Worm (Caenorhabditis elegans) whole organism, L4 larva: ENCODE data around the gene jmjd-4.

Experiments
- F10B5.3 ChIP-seq: sonication (generic microtip); optimal IDR thresholded peaks from 2 replicates; lab custom pipeline; 2016; ENCODE audit warnings: mild to moderate bottlenecking, missing genetic modification characterization, missing compliant biosample characterization
- F44E2.7 ChIP-seq: fragments of 200-800 bp; sonication (Bioruptor generic); IDR thresholded peaks from 2 replicates; pipeline ENCODE4 v2.1.2; 2022; ENCODE audit warnings: missing genetic modification characterization, missing compliant biosample characterization
- F49E8.2 ChIP-seq: sonication (generic microtip); optimal IDR thresholded peaks from 2 replicates; lab custom pipeline; 2016; ENCODE audit warnings: missing compliant biosample characterization, mild to moderate bottlenecking, missing genetic modification characterization, borderline replicate concordance
- T26A8.4 ChIP-seq: fragments of 200-800 bp; sonication (Bioruptor generic); IDR thresholded peaks from 2 replicates; pipeline ENCODE4 v1.3.6; 2022; ENCODE audit warnings: missing genetic modification characterization, missing compliant biosample characterization
- Y105C5A.15 ChIP-seq: fragments of 200-800 bp; sonication (Bioruptor generic); IDR thresholded peaks from 2 replicates; pipeline ENCODE4 v1.3.6; 2022; ENCODE audit warnings: missing genetic modification characterization, missing compliant biosample characterization
- Y5F2A.4 ChIP-seq: fragments of 200-800 bp; sonication (Bioruptor generic); optimal IDR thresholded peaks from 2 replicates; lab custom pipeline; 2018; ENCODE audit warnings: mild to moderate bottlenecking, missing genetic modification characterization, missing compliant biosample characterization
- ZK337.2 ChIP-seq: fragments of 200-800 bp; sonication (Bioruptor generic); IDR thresholded peaks from 2 replicates; pipeline ENCODE4 v1.3.6; 2022; ENCODE audit warnings: missing genetic modification reagents, missing genetic modification characterization, missing compliant biosample characterization
- aha-1 ChIP-seq: fragments of 150-350 bp; peaks from one replicate; lab custom pipeline; 2014; ENCODE audit warnings: missing biosample characterization, missing genetic modification characterization
- ama-1 ChIP-seq: fragments of 150-350 bp; optimal IDR thresholded peaks from 2 replicates; lab custom pipeline; 2014; ENCODE audit warnings: inconsistent platforms, mixed read lengths
- daf-16 ChIP-seq, 3 experiments: sonication (generic microtip); optimal IDR thresholded peaks; 2 replicates each; lab custom pipeline; 2016 to 2017; ENCODE audit warnings: missing genetic modification characterization in 3 of 3, missing genetic modification reagents in 3 of 3, mild to moderate bottlenecking in 2 of 3, missing compliant biosample characterization in 2 of 3, missing biosample characterization in 1 of 3, moderate library complexity in 1 of 3
- daf-19 ChIP-seq: fragments of 200-800 bp; sonication (Bioruptor generic); conservative IDR thresholded peaks from 2 replicates; pipeline ENCODE4 v1.3.6; 2022; ENCODE audit warnings: missing genetic modification characterization, missing compliant biosample characterization
- daf-8 ChIP-seq: fragments of 200-800 bp; sonication (Bioruptor generic); IDR thresholded peaks from 2 replicates; pipeline ENCODE4 v1.3.6; 2022; ENCODE audit warnings: missing genetic modification characterization, missing compliant biosample characterization
- dpl-1 ChIP-seq: fragments of 150-350 bp; optimal IDR thresholded peaks from 2 replicates; lab custom pipeline; 2014; ENCODE audit warnings: missing biosample characterization, missing genetic modification reagents, missing genetic modification characterization
- dve-1 ChIP-seq: sonication (generic microtip); optimal IDR thresholded peaks from 2 replicates; lab custom pipeline; 2017; ENCODE audit warnings: antibody characterized with exemption, mild to moderate bottlenecking, missing genetic modification characterization, missing compliant biosample characterization; ENCODE audit not compliant: insufficient read depth
- fkh-10 ChIP-seq: fragments of 150-350 bp; optimal IDR thresholded peaks from 2 replicates; lab custom pipeline; 2014; ENCODE audit warnings: missing biosample characterization, missing genetic modification reagents, missing genetic modification characterization
- fos-1 ChIP-seq: fragments of 150-350 bp; optimal IDR thresholded peaks from 2 replicates; lab custom pipeline; 2014; ENCODE audit warnings: missing biosample characterization, missing genetic modification characterization
- hlh-30 ChIP-seq: sonication (generic microtip); optimal IDR thresholded peaks from 2 replicates; lab custom pipeline; 2017; ENCODE audit warnings: antibody characterized with exemption, mild to moderate bottlenecking, missing genetic modification characterization, missing compliant biosample characterization; ENCODE audit not compliant: insufficient read depth
- lim-7 ChIP-seq: fragments of 200-800 bp; sonication (Bioruptor generic); IDR thresholded peaks from 2 replicates; pipeline ENCODE4 v1.3.6; 2022; ENCODE audit warnings: missing genetic modification characterization, missing compliant biosample characterization
- lin-1 ChIP-seq: fragments of 200-800 bp; sonication (Bioruptor generic); IDR thresholded peaks from 2 replicates; pipeline ENCODE4 v1.3.6; 2022; ENCODE audit warnings: missing genetic modification reagents, missing genetic modification characterization, missing compliant biosample characterization
- lin-15B ChIP-seq: fragments of 150-350 bp; sonication (generic microtip); optimal IDR thresholded peaks from 3 replicates; lab custom pipeline; 2014; ENCODE audit warnings: missing biosample characterization, missing genetic modification characterization
- lin-29 ChIP-seq: fragments of 200-800 bp; sonication (Bioruptor generic); IDR thresholded peaks from 2 replicates; pipeline ENCODE4 v1.3.6; 2022; ENCODE audit warnings: missing genetic modification reagents, missing genetic modification characterization, missing compliant biosample characterization
- lin-39 ChIP-seq: fragments of 150-350 bp; optimal IDR thresholded peaks from 2 replicates; lab custom pipeline; 2014; ENCODE audit warnings: missing biosample characterization, missing genetic modification reagents, missing genetic modification characterization
- mdl-1 ChIP-seq, 2 experiments: fragments of 150-350 bp in 1 of 2; sonication (generic microtip) in 1 of 2; optimal IDR thresholded peaks; 2 replicates each; lab custom pipeline; 2014 to 2017; ENCODE audit warnings: missing biosample characterization in 2 of 2, missing genetic modification characterization in 2 of 2
- mdt-29 ChIP-seq: fragments of 200-800 bp; sonication (Bioruptor generic); IDR thresholded peaks from 2 replicates; pipeline ENCODE4 v1.3.6; 2022; ENCODE audit warnings: missing genetic modification reagents, missing genetic modification characterization, missing compliant biosample characterization
- mep-1 ChIP-seq: fragments of 150-350 bp; sonication (generic microtip); optimal IDR thresholded peaks from 3 replicates; lab custom pipeline; 2014; ENCODE audit warnings: missing biosample characterization, missing genetic modification characterization
- mes-2 ChIP-seq: sonication (generic microtip); optimal IDR thresholded peaks from 2 replicates; lab custom pipeline; 2016; ENCODE audit warnings: missing genotype, mild to moderate bottlenecking, missing genetic modification characterization, missing compliant biosample characterization; ENCODE audit not compliant: poor library complexity, severe bottlenecking
- mxl-3 ChIP-seq: fragments of 200-800 bp; sonication (Bioruptor generic); optimal IDR thresholded peaks from 2 replicates; lab custom pipeline; 2018; ENCODE audit warnings: mild to moderate bottlenecking, missing genetic modification characterization, missing compliant biosample characterization
- nhr-10 ChIP-seq: fragments of 150-350 bp; optimal IDR thresholded peaks from 2 replicates; lab custom pipeline; 2014; ENCODE audit warnings: missing biosample characterization, missing genetic modification characterization
- nhr-102 ChIP-seq: sonication (generic microtip); optimal IDR thresholded peaks from 2 replicates; lab custom pipeline; 2016; ENCODE audit warnings: mild to moderate bottlenecking, missing genetic modification characterization, moderate library complexity, missing compliant biosample characterization
- nhr-25 ChIP-seq: sonication (generic microtip); optimal IDR thresholded peaks from 2 replicates; lab custom pipeline; 2017; ENCODE audit warnings: missing genetic modification characterization, mild to moderate bottlenecking, missing compliant biosample characterization, antibody characterized with exemption, moderate library complexity, borderline replicate concordance; ENCODE audit not compliant: insufficient read depth
- nhr-28 ChIP-seq: fragments of 150-350 bp; optimal IDR thresholded peaks from 2 replicates; lab custom pipeline; 2014; ENCODE audit warnings: missing biosample characterization, missing genetic modification characterization
- nhr-42 ChIP-seq: fragments of 200-800 bp; sonication (Bioruptor generic); IDR thresholded peaks from 2 replicates; pipeline ENCODE4 v1.3.6; 2022; ENCODE audit warnings: missing genetic modification characterization, missing compliant biosample characterization
- nhr-77 ChIP-seq: fragments of 150-350 bp; optimal IDR thresholded peaks from 2 replicates; lab custom pipeline; 2014; ENCODE audit warnings: missing biosample characterization, missing genetic modification characterization
- pha-4 ChIP-seq, 2 experiments: fragments of 150-350 bp in 1 of 2; fragments of 200-800 bp in 1 of 2; sonication (Bioruptor generic) in 1 of 2; IDR thresholded peaks in 1 of 2; optimal IDR thresholded peaks in 1 of 2; 2 replicates each; pipeline versions ENCODE4 v1.3.6 to Lab custom; 2014 to 2022; ENCODE audit warnings: missing genetic modification characterization in 2 of 2, missing genetic modification reagents in 2 of 2, missing biosample characterization in 1 of 2, missing compliant biosample characterization in 1 of 2
- php-3 ChIP-seq: fragments of 200-800 bp; sonication (Bioruptor generic); IDR thresholded peaks from 2 replicates; pipeline ENCODE4 v1.3.6; 2022; ENCODE audit warnings: missing genetic modification reagents, missing genetic modification characterization, missing compliant biosample characterization
- pqm-1 ChIP-seq: sonication (generic microtip); optimal IDR thresholded peaks from 2 replicates; lab custom pipeline; 2017; ENCODE audit warnings: missing biosample characterization, missing genetic modification characterization
- saeg-2 ChIP-seq: fragments of 200-800 bp; sonication (Bioruptor generic); IDR thresholded peaks from 2 replicates; pipeline ENCODE4 v1.3.6; 2022; ENCODE audit warnings: missing genetic modification reagents, missing genetic modification characterization, missing compliant biosample characterization
- set-16 ChIP-seq: fragments of 200-800 bp; sonication (Bioruptor generic); IDR thresholded peaks from 2 replicates; pipeline ENCODE4 v1.3.6; 2022; ENCODE audit warnings: missing genetic modification reagents, missing genetic modification characterization, missing compliant biosample characterization
- snpc-4 ChIP-seq: fragments of 150-350 bp; optimal IDR thresholded peaks from 2 replicates; lab custom pipeline; 2014; ENCODE audit warnings: missing biosample characterization, missing genetic modification characterization
- spr-3 ChIP-seq: fragments of 200-800 bp; sonication (Bioruptor generic); optimal IDR thresholded peaks from 2 replicates; lab custom pipeline; 2018; ENCODE audit warnings: mild to moderate bottlenecking, missing genetic modification characterization, missing compliant biosample characterization
- tag-97 ChIP-seq: fragments of 200-800 bp; sonication (Bioruptor generic); IDR thresholded peaks from 2 replicates; pipeline ENCODE4 v1.3.6; 2022; ENCODE audit warnings: missing genetic modification characterization, missing compliant biosample characterization
- tra-1 ChIP-seq: fragments of 200-800 bp; sonication (Bioruptor generic); IDR thresholded peaks from 2 replicates; pipeline ENCODE4 v1.3.6; 2022; ENCODE audit warnings: missing genetic modification reagents, missing genetic modification characterization, missing compliant biosample characterization
- unc-130 ChIP-seq: sonication (generic microtip); optimal IDR thresholded peaks from 2 replicates; lab custom pipeline; 2016; ENCODE audit warnings: missing genetic modification reagents, missing genetic modification characterization, missing compliant biosample characterization
- unc-39 ChIP-seq: sonication (generic microtip); optimal IDR thresholded peaks from 2 replicates; lab custom pipeline; 2017; ENCODE audit warnings: missing biosample characterization, missing genetic modification characterization
- unc-62 ChIP-seq, 3 experiments: fragments of 150-350 bp in 1 of 3; sonication (generic microtip); optimal IDR thresholded peaks in 2 of 3; peaks in 1 of 3; 1 replicate in 1 of 3; 2 replicates in 2 of 3; lab custom pipeline; 2014 to 2017; ENCODE audit warnings: missing biosample characterization in 3 of 3, missing genetic modification characterization in 3 of 3, missing genetic modification reagents in 3 of 3, missing genotype in 1 of 3
- zfp-3 ChIP-seq: fragments of 200-800 bp; sonication (Bioruptor generic); conservative IDR thresholded peaks from 2 replicates; pipeline ENCODE4 v1.3.6; 2022; ENCODE audit warnings: missing genetic modification reagents, missing genetic modification characterization, missing compliant biosample characterization
- ztf-7 ChIP-seq: fragments of 150-350 bp; optimal IDR thresholded peaks from 2 replicates; lab custom pipeline; 2014; ENCODE audit warnings: missing biosample characterization, missing genetic modification characterization

jmjd-4 gene

ce11 chrIII:10337508-10338166 lies 3.8 kb upstream of the jmjd-4 start, which contains the start of gene ttr-15 (continued):
- TF ChIP-seq saeg-2 (GFP tag; lab: Robert Waterston, UW): no peak
- TF ChIP-seq unc-130 (GFP tag; lab: Kevin White, UChicago): no peak
- TF ChIP-seq F44E2.7 (GFP tag; lab: Robert Waterston, UW): no peak
- peak; percentile 96 for TF ChIP-seq ama-1
- peak; percentile 44 for TF ChIP-seq mep-1
- no peak for TF ChIP-seq daf-16 (GFP tag; optimal IDR thresholded peaks at IDR 0.05; lab: Kevin White, UChicago)
- peak; percentile 16 for TF ChIP-seq daf-16 (tag; optimal IDR thresholded peaks at IDR 0.05; lab: Kevin White, UChicago)
- TF ChIP-seq tra-1 (GFP tag; lab: Robert Waterston, UW): 0 out of 2 replicates have a peak, but pooled peaks have one; percentile 28
- TF ChIP-seq pha-4 (GFP tag; IDR thresholded peaks at IDR 0.05; lab: Robert Waterston, UW): no peak
- TF ChIP-seq pha-4 (tag; optimal IDR thresholded peaks at IDR 0.05; lab: Kevin White, UChicago): no peak
- no peak for TF ChIP-seq nhr-102
- TF ChIP-seq ztf-7 (tag; lab: Kevin White, UChicago): no peak
- TF ChIP-seq F49E8.2 (tag; lab: Kevin White, UChicago): no peak
- TF ChIP-seq nhr-28 (tag; lab: Kevin White, UChicago): peak; percentile 41
- TF ChIP-seq php-3 (GFP tag; lab: Robert Waterston, UW): no peak
- TF ChIP-seq lin-39 (tag; lab: Kevin White, UChicago): no peak
- no peak for TF ChIP-seq fos-1 (tag; lab: Kevin White, UChicago)
- no peak for TF ChIP-seq Y105C5A.15 (GFP tag; lab: Robert Waterston, UW)
- peak; percentile 13 for TF ChIP-seq nhr-10 (tag; lab: Kevin White, UChicago)
- no peak for TF ChIP-seq dpl-1 (GFP tag; lab: Kevin White, UChicago)
- no peak for TF ChIP-seq ZK337.2 (GFP tag; lab: Robert Waterston, UW)
- peak in 1 of 2 experiments; percentile 12 for TF ChIP-seq mdl-1 (tag; optimal IDR thresholded peaks at IDR 0.05; lab: Kevin White, UChicago)
- peak; percentile 19 for TF ChIP-seq mes-2 (tag; lab: Kevin White, UChicago)
- no peak for TF ChIP-seq lin-1 (GFP tag; lab: Robert Waterston, UW)
- TF ChIP-seq mdt-29 (GFP tag; lab: Robert Waterston, UW): no peak
- no peak for TF ChIP-seq pqm-1 (tag; lab: Kevin White, UChicago)
- TF ChIP-seq unc-39 (tag; lab: Kevin White, UChicago): no peak
- TF ChIP-seq T26A8.4 (GFP tag; lab: Robert Waterston, UW): no peak
- no peak for TF ChIP-seq lin-29 (GFP tag; lab: Robert Waterston, UW)
- no peak for TF ChIP-seq fkh-10 (GFP tag; lab: Kevin White, UChicago)
- no peak for TF ChIP-seq daf-19 (GFP tag; lab: Robert Waterston, UW)
- no peak for TF ChIP-seq lim-7 (GFP tag; lab: Robert Waterston, UW)
- no peak for TF ChIP-seq tag-97
- TF ChIP-seq zfp-3: 0 out of 2 replicates have a peak, but pooled peaks have one; percentile 14
- TF ChIP-seq aha-1 (tag; lab: Kevin White, UChicago): peak; percentile 87
- no peak for TF ChIP-seq unc-62 (GFP tag; optimal IDR thresholded peaks at IDR 0.05 in 1 of 2; lab: Kevin White, UChicago)
- no peak for TF ChIP-seq unc-62 (tag; optimal IDR thresholded peaks at IDR 0.05; lab: Kevin White, UChicago)
- peak; percentile 24 for TF ChIP-seq mxl-3 (GFP tag; lab: Kevin White, UChicago)
- TF ChIP-seq dve-1 (tag; lab: Kevin White, UChicago): peak; percentile 72
- TF ChIP-seq lin-15B (tag; lab: Kevin White, UChicago): no peak
- TF ChIP-seq, all 104 proteins: peak for 19

DNA sequence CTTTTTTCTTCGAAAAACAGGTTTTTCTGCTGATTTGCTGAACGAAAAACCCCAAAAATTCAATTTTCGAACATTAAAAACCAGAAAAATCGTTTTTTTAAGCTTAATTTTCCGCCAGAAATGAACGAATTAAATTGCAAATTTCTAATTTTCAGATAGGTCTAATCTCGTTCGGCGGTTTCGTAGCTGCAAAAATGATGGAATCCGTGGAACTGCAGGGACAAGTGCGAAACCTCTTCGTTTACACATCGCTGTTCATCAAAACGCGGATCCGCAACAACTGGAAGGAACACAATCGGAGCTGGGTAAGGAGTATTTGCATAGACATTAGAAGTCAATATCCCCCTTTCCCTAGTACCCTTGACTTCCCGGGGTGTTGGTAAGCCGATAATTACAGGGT lies 2.3 kb upstream of the jmjd-4 start:
- no peak for TF ChIP-seq spr-3 (GFP tag; lab: Kevin White, UChicago)
- no peak for TF ChIP-seq daf-8
- TF ChIP-seq aha-1 (tag; lab: Kevin White, UChicago): peak; percentile 96
- TF ChIP-seq Y5F2A.4 (GFP tag; lab: Kevin White, UChicago): no peak
- TF ChIP-seq set-16 (GFP tag; lab: Robert Waterston, UW): no peak
- TF ChIP-seq unc-62 (GFP tag; optimal IDR thresholded peaks at IDR 0.05 in 1 of 2; lab: Kevin White, UChicago): peak in 1 of 2 experiments; percentile 54
- no peak for TF ChIP-seq unc-62 (tag; optimal IDR thresholded peaks at IDR 0.05; lab: Kevin White, UChicago)
- no peak for TF ChIP-seq nhr-25 (tag; lab: Kevin White, UChicago)
- TF ChIP-seq nhr-42 (GFP tag; lab: Robert Waterston, UW): no peak
- no peak for TF ChIP-seq snpc-4 (tag; lab: Kevin White, UChicago)
- TF ChIP-seq pqm-1 (tag; lab: Kevin White, UChicago): no peak
- TF ChIP-seq F10B5.3 (tag; lab: Kevin White, UChicago): no peak
- no peak for TF ChIP-seq hlh-30
- TF ChIP-seq pha-4 (GFP tag; IDR thresholded peaks at IDR 0.05; lab: Robert Waterston, UW): no peak
- no peak for TF ChIP-seq pha-4 (tag; optimal IDR thresholded peaks at IDR 0.05; lab: Kevin White, UChicago)
- TF ChIP-seq nhr-77 (tag; lab: Kevin White, UChicago): no peak
